Worm (Caenorhabditis elegans): ENCODE data around the gene srj-27.

Gene srj-27

ce11 chrV:15153277-15153676 is 26.0 kb upstream of the srj-27 start, which contains the start of gene srh-55:
Gene srh-55 (plus strand): TSS chrV:15153577.
- TF ChIP-seq K09A11.1 (tag; optimal IDR thresholded peaks at IDR 0.05; ENCODE audit: insufficient read depth) (no peak), elt-4 (tag; optimal IDR thresholded peaks at IDR 0.05) (no peak), ref-2 (tag; optimal IDR thresholded peaks at IDR 0.05) (no peak), hlh-8 (tag; optimal IDR thresholded peaks at IDR 0.05) (no peak), lim-6 (tag; optimal IDR thresholded peaks at IDR 0.05) (no peak), tbx-2 (tag; optimal IDR thresholded peaks at IDR 0.05) (no peak), unc-86 (tag; optimal IDR thresholded peaks at IDR 0.05) (no peak), pag-3 (tag; optimal IDR thresholded peaks at IDR 0.05; ENCODE audit: borderline replicate concordance) (no peak), lin-11 (tag; optimal IDR thresholded peaks at IDR 0.05) (no peak), sox-4 (tag; optimal IDR thresholded peaks at IDR 0.05) (no peak), nhr-232 (tag; optimal IDR thresholded peaks at IDR 0.05) (no peak)

- no peak for TF ChIP-seq ref-2 (tag; optimal IDR thresholded peaks at IDR 0.05)
- no peak for TF ChIP-seq ceh-24 (tag; optimal IDR thresholded peaks at IDR 0.05)
- no peak for TF ChIP-seq hlh-30 (tag; optimal IDR thresholded peaks at IDR 0.05; ENCODE audit: insufficient read depth)
Observed at ce11 chrV:15152010-15152409, 24.7 kb upstream of the srj-27 start.

DNA sequence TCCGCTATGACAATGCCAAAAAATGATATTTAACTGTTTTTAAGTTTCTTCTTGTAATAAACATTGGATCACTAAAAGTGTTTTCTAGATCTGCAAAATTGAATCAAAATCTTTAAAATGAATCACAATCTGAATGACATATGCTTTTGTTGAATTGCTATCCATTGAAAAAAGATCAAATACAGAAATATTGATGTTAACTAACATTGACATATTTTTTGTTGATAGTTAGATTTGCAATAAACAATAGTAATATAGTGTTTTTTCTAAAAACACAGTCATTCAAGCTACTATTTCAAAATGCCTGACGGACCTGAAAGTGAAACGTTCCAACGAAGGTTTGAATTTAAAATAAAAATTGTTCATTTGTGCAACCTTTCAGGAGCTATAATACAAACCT is 23.3 kb upstream of the srj-27 start, which contains the start of gene T09F5.2:
T09F5.2 (plus strand) TSS at position 301 of the 400 bp plus-strand sequence.
- no peak for TF ChIP-seq ceh-19 (GFP tag; optimal IDR thresholded peaks at IDR 0.05)
- no peak for TF ChIP-seq zip-5 (tag; optimal IDR thresholded peaks at IDR 0.05)
- no peak for TF ChIP-seq unc-86 (tag; optimal IDR thresholded peaks at IDR 0.05)
- no peak for TF ChIP-seq ceh-14 (tag; optimal IDR thresholded peaks at IDR 0.05)
- no peak for TF ChIP-seq elt-2 (tag; optimal IDR thresholded peaks at IDR 0.05)
- no peak for TF ChIP-seq sox-4 (tag; optimal IDR thresholded peaks at IDR 0.05)
- TF ChIP-seq pha-2 (tag; optimal IDR thresholded peaks at IDR 0.05): no peak
- TF ChIP-seq dmd-4 (tag; optimal IDR thresholded peaks at IDR 0.05; ENCODE audit: borderline replicate concordance): no peak
- no peak for TF ChIP-seq ceh-9 (tag; optimal IDR thresholded peaks at IDR 0.05)
- no peak for TF ChIP-seq ceh-48 (tag; optimal IDR thresholded peaks at IDR 0.05)
- TF ChIP-seq tbx-2 (tag; optimal IDR thresholded peaks at IDR 0.05): no peak
- no peak for TF ChIP-seq fkh-6 (tag; optimal IDR thresholded peaks at IDR 0.05)
- TF ChIP-seq ceh-18 (tag; optimal IDR thresholded peaks at IDR 0.05): no peak
- no peak for TF ChIP-seq pax-1 (tag; optimal IDR thresholded peaks at IDR 0.05)
- no peak for TF ChIP-seq ceh-24 (tag; optimal IDR thresholded peaks at IDR 0.05)

ce11 chrV:15150176-15150575 is 22.9 kb upstream of the srj-27 start:
- TF ChIP-seq hlh-6 (tag; optimal IDR thresholded peaks at IDR 0.05) (no peak), nfya-1 (tag; optimal IDR thresholded peaks at IDR 0.05) (peak; percentile 69)

DNA sequence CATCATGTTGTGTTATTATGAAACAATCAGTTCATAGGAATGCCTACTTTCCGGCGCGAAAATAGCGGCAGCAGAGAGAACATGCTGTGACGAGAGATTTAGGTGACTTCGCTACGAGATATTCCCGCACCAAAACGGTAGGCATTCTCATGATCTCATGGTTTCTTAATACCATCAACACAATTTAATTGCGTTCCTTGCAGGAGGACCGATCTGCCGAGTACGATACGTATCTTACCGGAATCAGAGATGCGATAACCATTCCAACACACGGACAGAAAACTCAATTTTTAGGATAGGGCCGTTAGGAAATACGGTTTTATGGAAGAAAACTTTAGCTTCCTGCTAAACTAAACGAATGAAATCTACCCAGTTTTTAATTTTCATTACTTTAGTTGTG is 21.5 kb upstream of the srj-27 start, which contains the start of gene T09F5.1:
T09F5.1 (plus strand) TSS at position 301 of the 400 bp plus-strand sequence.
- TF ChIP-seq dmd-4 (tag; optimal IDR thresholded peaks at IDR 0.05; ENCODE audit: borderline replicate concordance): no peak
- TF ChIP-seq rnt-1 (tag; optimal IDR thresholded peaks at IDR 0.05): peak; percentile 5

DNA sequence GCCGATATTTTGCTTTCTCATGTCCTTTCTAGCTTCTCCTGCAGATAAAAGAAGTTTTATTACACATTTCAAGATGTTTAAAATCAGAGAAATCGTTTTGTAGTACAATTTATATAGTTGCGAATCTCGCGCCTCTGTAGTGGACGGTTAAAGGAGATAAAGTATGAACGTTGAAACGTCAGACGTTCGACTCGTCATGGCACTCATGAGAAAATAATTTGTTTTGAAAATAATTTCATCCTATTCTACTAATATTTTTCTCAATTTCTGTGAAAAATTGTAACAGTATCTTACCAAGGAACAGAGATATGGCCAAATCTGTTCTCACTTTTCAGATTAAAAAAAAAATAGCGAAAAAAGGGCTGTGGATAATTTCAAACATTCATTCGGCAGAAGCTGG is 20.5 kb upstream of the srj-27 start, which contains the start of gene T09F5.20:
T09F5.20 (minus strand) TSS at position 101 of the 400 bp plus-strand sequence.
- no peak for TF ChIP-seq elt-2 (tag; optimal IDR thresholded peaks at IDR 0.05)
- no peak for TF ChIP-seq fkh-6 (tag; optimal IDR thresholded peaks at IDR 0.05)
- TF ChIP-seq pros-1 (tag; optimal IDR thresholded peaks at IDR 0.05): no peak
- TF ChIP-seq pat-9 (tag; optimal IDR thresholded peaks at IDR 0.05): no peak
- no peak for TF ChIP-seq hlh-6 (tag; optimal IDR thresholded peaks at IDR 0.05)
- TF ChIP-seq F13H6.1 (tag; optimal IDR thresholded peaks at IDR 0.05): no peak
- TF ChIP-seq ref-2 (tag; optimal IDR thresholded peaks at IDR 0.05): no peak
- TF ChIP-seq zip-5 (tag; optimal IDR thresholded peaks at IDR 0.05): no peak
- TF ChIP-seq ceh-31 (tag; optimal IDR thresholded peaks at IDR 0.05): no peak
- no peak for TF ChIP-seq tbx-2 (tag; optimal IDR thresholded peaks at IDR 0.05)
- TF ChIP-seq unc-55 (GFP tag; optimal IDR thresholded peaks at IDR 0.05): no peak
- no peak for TF ChIP-seq rnt-1 (tag; optimal IDR thresholded peaks at IDR 0.05)
- TF ChIP-seq hlh-30 (tag; optimal IDR thresholded peaks at IDR 0.05; ENCODE audit: insufficient read depth): no peak
- no peak for TF ChIP-seq mec-3 (tag; optimal IDR thresholded peaks at IDR 0.05; ENCODE audit: borderline replicate concordance)
- no peak for TF ChIP-seq dve-1 (tag; optimal IDR thresholded peaks at IDR 0.05)
- no peak for TF ChIP-seq ceh-34 (tag; optimal IDR thresholded peaks at IDR 0.05)
- no peak for TF ChIP-seq ceh-48 (tag; optimal IDR thresholded peaks at IDR 0.05)
